Worm (Caenorhabditis elegans) whole organism, L3 larva: ENCODE data around the gene C06B8.2.

Experiments used
- R02D3.7 ChIP-seq: fragments of 150-350 bp; optimal IDR thresholded peaks from 2 replicates; lab custom pipeline; 2014; ENCODE audit warnings: missing biosample characterization, missing genetic modification characterization
- ama-1 ChIP-seq: fragments of 150-350 bp; optimal IDR thresholded peaks from 2 replicates; lab custom pipeline; 2018
- ceh-16 ChIP-seq: sonication (generic microtip); optimal IDR thresholded peaks from 2 replicates; lab custom pipeline; 2017; ENCODE audit warnings: missing biosample characterization, missing genetic modification characterization
- ceh-28 ChIP-seq: fragments of 150-350 bp; optimal IDR thresholded peaks from 2 replicates; lab custom pipeline; 2014; ENCODE audit warnings: missing biosample characterization, missing genetic modification reagents, missing genetic modification characterization
- ceh-82 ChIP-seq: fragments of 150-350 bp; optimal IDR thresholded peaks from 2 replicates; lab custom pipeline; 2014; ENCODE audit warnings: missing biosample characterization, missing genetic modification characterization
- ceh-9 ChIP-seq: sonication (generic microtip); optimal IDR thresholded peaks from 2 replicates; lab custom pipeline; 2018; ENCODE audit warnings: missing biosample characterization, missing genetic modification characterization
- daf-12 ChIP-seq: fragments of 150-350 bp; optimal IDR thresholded peaks from 2 replicates; lab custom pipeline; 2014; ENCODE audit warnings: missing biosample characterization, missing genetic modification reagents, missing genetic modification characterization
- egl-27 ChIP-seq: sonication (generic microtip); optimal IDR thresholded peaks from 4 replicates; lab custom pipeline; 2017; ENCODE audit warnings: missing biosample characterization, missing genetic modification reagents, missing genetic modification characterization
- egl-5 ChIP-seq: fragments of 150-350 bp; optimal IDR thresholded peaks from 2 replicates; lab custom pipeline; 2017; ENCODE audit warnings: missing biosample characterization, missing genetic modification reagents, missing genetic modification characterization, inconsistent platforms
- elt-1 ChIP-seq: fragments of 150-350 bp; optimal IDR thresholded peaks from 2 replicates; lab custom pipeline; 2014; ENCODE audit warnings: missing biosample characterization, missing genetic modification characterization
- elt-2 ChIP-seq: sonication (generic microtip); optimal IDR thresholded peaks from 2 replicates; lab custom pipeline; 2016; ENCODE audit warnings: missing genetic modification reagents, mild to moderate bottlenecking, missing genetic modification characterization, missing compliant biosample characterization
- eor-1 ChIP-seq, 2 experiments: fragments of 150-350 bp; optimal IDR thresholded peaks; 2 replicates each; lab custom pipeline; 2014 to 2018; ENCODE audit warnings: missing biosample characterization in 2 of 2, missing genetic modification characterization in 2 of 2
- fkh-2 ChIP-seq: fragments of 150-350 bp; optimal IDR thresholded peaks from 2 replicates; lab custom pipeline; 2014; ENCODE audit warnings: missing biosample characterization, missing genetic modification reagents, missing genetic modification characterization
- fos-1 ChIP-seq: fragments of 150-350 bp; optimal IDR thresholded peaks from 2 replicates; lab custom pipeline; 2014; ENCODE audit warnings: missing biosample characterization, missing genetic modification characterization
- hmg-11 ChIP-seq: sonication (generic microtip); optimal IDR thresholded peaks from 2 replicates; lab custom pipeline; 2016; ENCODE audit warnings: missing genetic modification characterization, missing compliant biosample characterization
- jun-1 ChIP-seq: fragments of 150-350 bp; optimal IDR thresholded peaks from 2 replicates; lab custom pipeline; 2014; ENCODE audit warnings: missing biosample characterization, missing genetic modification reagents, missing genetic modification characterization
- lin-39 ChIP-seq: fragments of 150-350 bp; optimal IDR thresholded peaks from 2 replicates; lab custom pipeline; 2018; ENCODE audit warnings: missing biosample characterization, missing genetic modification reagents, missing genetic modification characterization
- lsy-12 ChIP-seq: sonication (generic microtip); optimal IDR thresholded peaks from 2 replicates; lab custom pipeline; 2016; ENCODE audit warnings: mild to moderate bottlenecking, missing genetic modification characterization, missing compliant biosample characterization
- mdl-1 ChIP-seq: fragments of 150-350 bp; optimal IDR thresholded peaks from 2 replicates; lab custom pipeline; 2014; ENCODE audit warnings: missing biosample characterization, missing genetic modification characterization
- mml-1 ChIP-seq: fragments of 150-350 bp; sonication (generic microtip); optimal IDR thresholded peaks from 3 replicates; lab custom pipeline; 2014; ENCODE audit warnings: missing biosample characterization, missing genetic modification characterization
- nfya-1 ChIP-seq: sonication (generic microtip); optimal IDR thresholded peaks from 2 replicates; lab custom pipeline; 2017; ENCODE audit warnings: missing genetic modification characterization, mild to moderate bottlenecking, missing compliant biosample characterization, antibody characterized with exemption, moderate library complexity; ENCODE audit not compliant: insufficient read depth
- nhr-11 ChIP-seq: fragments of 150-350 bp; optimal IDR thresholded peaks from 2 replicates; lab custom pipeline; 2014; ENCODE audit warnings: missing biosample characterization, missing genetic modification characterization
- nhr-12 ChIP-seq: fragments of 150-350 bp; optimal IDR thresholded peaks from 2 replicates; lab custom pipeline; 2014; ENCODE audit warnings: missing biosample characterization, missing genetic modification characterization
- nhr-237 ChIP-seq: fragments of 150-350 bp; optimal IDR thresholded peaks from 2 replicates; lab custom pipeline; 2014; ENCODE audit warnings: missing biosample characterization, missing genetic modification characterization
- nhr-25 ChIP-seq: sonication (generic microtip); optimal IDR thresholded peaks from 2 replicates; lab custom pipeline; 2017; ENCODE audit warnings: missing biosample characterization, missing genetic modification characterization
- nhr-28 ChIP-seq: fragments of 150-350 bp; optimal IDR thresholded peaks from 2 replicates; lab custom pipeline; 2014; ENCODE audit warnings: missing biosample characterization, missing genetic modification characterization
- nhr-43 ChIP-seq: sonication (generic microtip); optimal IDR thresholded peaks from 2 replicates; lab custom pipeline; 2016; ENCODE audit warnings: mild to moderate bottlenecking, missing genetic modification characterization, missing compliant biosample characterization; ENCODE audit not compliant: poor library complexity, severe bottlenecking
- nhr-67 ChIP-seq: fragments of 150-350 bp; optimal IDR thresholded peaks from 2 replicates; lab custom pipeline; 2014; ENCODE audit warnings: missing biosample characterization, missing genetic modification characterization
- pha-4 ChIP-seq: fragments of 150-350 bp; optimal IDR thresholded peaks from 2 replicates; lab custom pipeline; 2014; ENCODE audit warnings: missing biosample characterization, missing genetic modification reagents, missing genetic modification characterization
- pqm-1 ChIP-seq: fragments of 150-350 bp; optimal IDR thresholded peaks from 2 replicates; lab custom pipeline; 2017; ENCODE audit warnings: missing biosample characterization, missing genetic modification characterization, inconsistent platforms
- sea-2 ChIP-seq: fragments of 150-350 bp; sonication (generic microtip); optimal IDR thresholded peaks from 4 replicates; lab custom pipeline; 2014; ENCODE audit warnings: missing biosample characterization, missing genetic modification reagents, missing genetic modification characterization
- skn-1 ChIP-seq: fragments of 150-350 bp; optimal IDR thresholded peaks from 2 replicates; lab custom pipeline; 2014; ENCODE audit warnings: missing biosample characterization, missing genetic modification characterization
- snpc-4 ChIP-seq: fragments of 150-350 bp; optimal IDR thresholded peaks from 2 replicates; lab custom pipeline; 2014; ENCODE audit warnings: missing biosample characterization, missing genetic modification characterization
- tbx-2 ChIP-seq: sonication (generic microtip); optimal IDR thresholded peaks from 2 replicates; lab custom pipeline; 2016; ENCODE audit warnings: mild to moderate bottlenecking, missing genetic modification characterization, missing compliant biosample characterization
- unc-39 ChIP-seq: sonication (generic microtip); optimal IDR thresholded peaks from 4 replicates; lab custom pipeline; 2017; ENCODE audit warnings: missing biosample characterization, missing genetic modification characterization
- zag-1 ChIP-seq: fragments of 150-350 bp; optimal IDR thresholded peaks from 2 replicates; lab custom pipeline; 2014; ENCODE audit warnings: missing biosample characterization, missing genetic modification characterization
- ztf-11 ChIP-seq: fragments of 150-350 bp; optimal IDR thresholded peaks from 2 replicates; lab custom pipeline; 2014; ENCODE audit warnings: missing biosample characterization, missing genetic modification characterization
- ztf-4 ChIP-seq: fragments of 150-350 bp; optimal IDR thresholded peaks from 2 replicates; lab custom pipeline; 2014; ENCODE audit warnings: missing biosample characterization, missing genetic modification characterization

Gene C06B8.2

ce11 chrV:15505068-15505467 lies 26.5 kb upstream of the C06B8.2 start:
- TF ChIP-seq ztf-11 (no peak), ceh-16 (peak; percentile 2), lin-39 (tag; lab: Kevin White, UChicago) (peak; percentile 8), mml-1 (no peak), elt-2 (tag; lab: Kevin White, UChicago) (peak; percentile 52), pqm-1 (tag; lab: Kevin White, UChicago) (peak; percentile 34)

- TF ChIP-seq hmg-11 (tag; lab: Kevin White, UChicago), result no peak
- TF ChIP-seq elt-2 (tag; lab: Kevin White, UChicago), result no peak
- no peak for TF ChIP-seq nhr-43 (tag; lab: Kevin White, UChicago)
- no peak for TF ChIP-seq skn-1 (tag; lab: Kevin White, UChicago)
- TF ChIP-seq R02D3.7, result no peak
- no peak for TF ChIP-seq zag-1
- no peak for TF ChIP-seq nhr-25 (tag; lab: Kevin White, UChicago)
- no peak for TF ChIP-seq eor-1 (tag; optimal IDR thresholded peaks at IDR 0.05; lab: Kevin White, UChicago)
- TF ChIP-seq nhr-237 (tag; lab: Kevin White, UChicago), result no peak
- TF ChIP-seq unc-39 (tag; lab: Kevin White, UChicago), result no peak
Measured at ce11 chrV:15503603-15504002, 25.1 kb upstream of the C06B8.2 start.

ce11 chrV:15499099-15499498 lies 20.6 kb upstream of the C06B8.2 start:
- TF ChIP-seq R02D3.7 (no peak), nhr-67 (tag; lab: Kevin White, UChicago) (no peak), pqm-1 (tag; lab: Kevin White, UChicago) (peak; percentile 19), ztf-4 (tag; lab: Kevin White, UChicago) (no peak), egl-27 (tag; lab: Kevin White, UChicago) (no peak), ama-1 (lab: Kevin White, UChicago) (no peak), fos-1 (no peak), nhr-25 (tag; lab: Kevin White, UChicago) (no peak), pha-4 (tag; lab: Kevin White, UChicago) (no peak), elt-2 (tag; lab: Kevin White, UChicago) (peak; percentile 31)

- TF ChIP-seq ceh-16, result no peak
- no peak for TF ChIP-seq jun-1 (tag; lab: Kevin White, UChicago)
- no peak for TF ChIP-seq lsy-12 (tag; lab: Kevin White, UChicago)
- TF ChIP-seq mml-1, result no peak
- no peak for TF ChIP-seq ceh-28 (tag; lab: Kevin White, UChicago)
- no peak for TF ChIP-seq skn-1 (tag; lab: Kevin White, UChicago)
- no peak for TF ChIP-seq nhr-67 (tag; lab: Kevin White, UChicago)
- no peak for TF ChIP-seq fkh-2
Measured at ce11 chrV:15498434-15498833, 19.9 kb upstream of the C06B8.2 start, which contains the start of gene C06B8.7. Gene C06B8.7, plus strand, starts transcription at chrV:15498734.

- TF ChIP-seq pha-4 (tag; lab: Kevin White, UChicago) (peak; percentile 99), pqm-1 (tag; lab: Kevin White, UChicago) (peak; percentile 95), elt-2 (tag; lab: Kevin White, UChicago) (peak; percentile 94), lsy-12 (tag; lab: Kevin White, UChicago) (peak; percentile 20), ceh-28 (tag; lab: Kevin White, UChicago) (peak; percentile 72), nhr-11 (tag; lab: Kevin White, UChicago) (no peak), jun-1 (tag; lab: Kevin White, UChicago) (peak; percentile 84), tbx-2 (no peak)
Measured at ce11 chrV:15497731-15498130, 19.2 kb upstream of the C06B8.2 start.

ce11 chrV:15495169-15495568 lies 16.6 kb upstream of the C06B8.2 start, which contains the start of gene srh-219:
Gene srh-219, plus strand, starts transcription at chrV:15495469.
- TF ChIP-seq skn-1 (tag; lab: Kevin White, UChicago) (no peak), ceh-28 (tag; lab: Kevin White, UChicago) (no peak), eor-1 (tag; optimal IDR thresholded peaks at IDR 0.05; lab: Kevin White, UChicago) (no peak), elt-2 (tag; lab: Kevin White, UChicago) (no peak), egl-5 (tag; lab: Kevin White, UChicago) (no peak), nhr-12 (tag; lab: Kevin White, UChicago) (no peak), ceh-82 (no peak), ceh-9 (tag; lab: Kevin White, UChicago) (no peak), elt-1 (tag; lab: Kevin White, UChicago) (no peak), daf-12 (tag; lab: Kevin White, UChicago) (no peak), mdl-1 (tag; lab: Kevin White, UChicago) (no peak), nfya-1 (no peak), nhr-43 (tag; lab: Kevin White, UChicago) (no peak), nhr-28 (tag; lab: Kevin White, UChicago) (no peak), snpc-4 (tag; lab: Kevin White, UChicago) (no peak), R02D3.7 (no peak), fkh-2 (no peak), hmg-11 (tag; lab: Kevin White, UChicago) (no peak), sea-2 (GFP tag; lab: Kevin White, UChicago) (no peak), ceh-16 (no peak)
